Fruit fly (Drosophila melanogaster) whole organism, pupa: ENCODE results near the gene Flad2.

ENCODE experiments used
- CG10348 ChIP-seq: fragments of 200-800 bp; sonication (Bioruptor generic); IDR thresholded peaks from 2 replicates; pipeline ENCODE4 v1.3.6; 2022; ENCODE audit warnings: missing biosample characterization, missing genetic modification characterization
- CG12605 ChIP-seq: fragments of 200-800 bp; sonication (Bioruptor generic); IDR thresholded peaks from 2 replicates; pipeline ENCODE4 v1.3.6; 2022; ENCODE audit warnings: missing biosample characterization, missing genetic modification characterization
- CG13204 ChIP-seq: fragments of 200-800 bp; sonication (Bioruptor generic); optimal IDR thresholded peaks from 2 replicates; lab custom pipeline; 2018; ENCODE audit warnings: missing biosample characterization, mild to moderate bottlenecking, missing genetic modification characterization, moderate library complexity
- CG14655 ChIP-seq: fragments of 200-800 bp; sonication (Bioruptor generic); optimal IDR thresholded peaks from 3 replicates; lab custom pipeline; 2017; ENCODE audit warnings: mild to moderate bottlenecking, missing biosample characterization, missing genetic modification reagents, missing genetic modification characterization
- CG15710 ChIP-seq: fragments of 200-800 bp; sonication (Bioruptor generic); optimal IDR thresholded peaks from 2 replicates; lab custom pipeline; 2018; ENCODE audit warnings: missing biosample characterization, mild to moderate bottlenecking, missing genetic modification characterization, moderate library complexity
- CG17806 ChIP-seq: fragments of 200-800 bp; sonication (Bioruptor generic); optimal IDR thresholded peaks from 2 replicates; lab custom pipeline; 2018; ENCODE audit warnings: missing biosample characterization, mild to moderate bottlenecking, missing genetic modification characterization, moderate library complexity
- CG32121 ChIP-seq: fragments of 200-800 bp; sonication (Bioruptor generic); IDR thresholded peaks from 2 replicates; pipeline ENCODE4 v1.3.6; 2022; ENCODE audit warnings: missing biosample characterization, missing genetic modification characterization
- CG34367 ChIP-seq: fragments of 200-800 bp; sonication (Bioruptor generic); optimal IDR thresholded peaks from 2 replicates; lab custom pipeline; 2018; ENCODE audit warnings: missing biosample characterization, mild to moderate bottlenecking, missing genetic modification characterization
- CG4496 ChIP-seq: fragments of 200-800 bp; sonication (Bioruptor generic); IDR thresholded peaks from 3 replicates; pipeline ENCODE4 v1.3.6; 2022; ENCODE audit warnings: missing biosample characterization, missing genetic modification characterization
- CG8159 ChIP-seq: fragments of 200-800 bp; sonication (Bioruptor generic); optimal IDR thresholded peaks from 3 replicates; lab custom pipeline; 2018; ENCODE audit warnings: missing biosample characterization, mild to moderate bottlenecking, missing genetic modification characterization, moderate library complexity
- CG8301 ChIP-seq: fragments of 200-800 bp; sonication (Bioruptor generic); optimal IDR thresholded peaks from 2 replicates; lab custom pipeline; 2018; ENCODE audit warnings: missing biosample characterization, mild to moderate bottlenecking, missing genetic modification characterization
- CG9948 ChIP-seq: fragments of 200-800 bp; sonication (Bioruptor generic); optimal IDR thresholded peaks from 2 replicates; lab custom pipeline; 2018; ENCODE audit warnings: missing biosample characterization, mild to moderate bottlenecking, missing genetic modification characterization, moderate library complexity
- D1 ChIP-seq: fragments of 200-800 bp; sonication (Bioruptor generic); optimal IDR thresholded peaks from 2 replicates; lab custom pipeline; 2018; ENCODE audit warnings: missing biosample characterization, mild to moderate bottlenecking, missing genetic modification characterization, moderate library complexity
- EcR ChIP-seq: fragments of 200-800 bp; sonication (Bioruptor generic); optimal IDR thresholded peaks from 3 replicates; lab custom pipeline; 2019; ENCODE audit warnings: missing biosample characterization, missing genetic modification characterization, mild to moderate bottlenecking, moderate library complexity, missing genetic modification reagents
- Ets98B ChIP-seq: fragments of 200-800 bp; sonication (Bioruptor generic); IDR thresholded peaks from 2 replicates; pipeline ENCODE4 v1.3.6; 2022; ENCODE audit warnings: missing biosample characterization, missing genetic modification characterization
- Pif1A ChIP-seq: fragments of 200-800 bp; sonication (Bioruptor generic); optimal IDR thresholded peaks from 3 replicates; lab custom pipeline; 2016; ENCODE audit warnings: missing biosample characterization, missing genetic modification characterization
- Pif1B ChIP-seq: fragments of 200-800 bp; sonication (Bioruptor generic); optimal IDR thresholded peaks from 3 replicates; lab custom pipeline; 2016; ENCODE audit warnings: missing biosample characterization, missing genetic modification characterization
- Snoo ChIP-seq: fragments of 200-800 bp; sonication (Bioruptor generic); optimal IDR thresholded peaks from 3 replicates; lab custom pipeline; 2017; ENCODE audit warnings: missing biosample characterization, mild to moderate bottlenecking, missing genetic modification characterization, inconsistent platforms
- fd96Ca ChIP-seq: fragments of 200-800 bp; sonication (Bioruptor generic); IDR thresholded peaks from 3 replicates; pipeline ENCODE4 v1.3.6; 2022; ENCODE audit warnings: missing biosample characterization, missing genetic modification characterization
- gl ChIP-seq: fragments of 200-800 bp; sonication (Bioruptor generic); optimal IDR thresholded peaks from 2 replicates; lab custom pipeline; 2018; ENCODE audit warnings: missing biosample characterization, mild to moderate bottlenecking, missing genetic modification characterization
- rn ChIP-seq: fragments of 200-800 bp; sonication (Bioruptor generic); IDR thresholded peaks from 2 replicates; pipeline ENCODE4 v1.3.6; 2022; ENCODE audit warnings: missing biosample characterization, missing genetic modification characterization

Gene Flad2

DNA sequence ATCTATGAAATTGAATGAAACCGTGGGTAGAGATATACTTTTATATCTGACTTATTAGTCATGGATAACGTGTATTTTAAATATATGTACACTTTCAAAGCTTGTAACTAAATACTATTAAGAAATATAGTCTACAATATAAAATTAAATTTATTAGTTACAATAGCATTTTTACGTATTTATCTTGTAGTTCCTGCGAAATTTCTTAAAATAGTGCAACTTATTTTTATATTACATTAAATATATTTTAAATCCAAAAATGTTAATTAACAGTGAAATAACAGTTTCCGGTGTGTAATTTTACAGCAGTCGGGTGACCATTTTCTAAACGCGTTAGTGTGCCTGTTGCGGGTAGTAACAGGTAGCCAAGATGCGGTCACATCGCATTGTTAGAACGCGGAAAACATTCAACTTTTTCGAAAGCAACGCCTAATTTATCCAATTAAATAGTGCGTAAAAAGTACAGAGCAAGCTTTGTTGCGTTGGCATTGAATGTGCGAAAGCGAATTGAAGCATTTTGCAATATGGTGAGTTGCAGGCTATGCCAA, 13.6 kb upstream of the Flad2 start, which contains the start of the genes CG10859 and CG7110:
CG10859 (minus strand) TSS at position 51 of the 548 bp plus-strand sequence.
CG7110 (plus strand) TSS at position 378 of the 548 bp plus-strand sequence.
- TF ChIP-seq CG34367 (peak; percentile 10), D1 (no peak), Snoo (tag; lab: Kevin White, UChicago) (peak; percentile 49), CG14655 (GFP tag; lab: Kevin White, UChicago) (no peak), CG15710 (no peak), CG12605 (GFP tag; lab: Robert Waterston, UW) (no peak), Pif1B (GFP tag; lab: Kevin White, UChicago) (no peak), Pif1A (GFP tag; lab: Kevin White, UChicago) (no peak), fd96Ca (GFP tag; lab: Robert Waterston, UW) (no peak), rn (GFP tag; lab: Robert Waterston, UW) (no peak), CG13204 (GFP tag; lab: Kevin White, UChicago) (no peak), CG9948 (tag; lab: Kevin White, UChicago) (no peak), CG8159 (tag; lab: Kevin White, UChicago) (no peak), Ets98B (GFP tag; lab: Robert Waterston, UW) (no peak), CG17806 (tag; lab: Kevin White, UChicago) (no peak), CG10348 (GFP tag; lab: Robert Waterston, UW) (no peak), CG4496 (GFP tag; lab: Robert Waterston, UW) (no peak)

DNA sequence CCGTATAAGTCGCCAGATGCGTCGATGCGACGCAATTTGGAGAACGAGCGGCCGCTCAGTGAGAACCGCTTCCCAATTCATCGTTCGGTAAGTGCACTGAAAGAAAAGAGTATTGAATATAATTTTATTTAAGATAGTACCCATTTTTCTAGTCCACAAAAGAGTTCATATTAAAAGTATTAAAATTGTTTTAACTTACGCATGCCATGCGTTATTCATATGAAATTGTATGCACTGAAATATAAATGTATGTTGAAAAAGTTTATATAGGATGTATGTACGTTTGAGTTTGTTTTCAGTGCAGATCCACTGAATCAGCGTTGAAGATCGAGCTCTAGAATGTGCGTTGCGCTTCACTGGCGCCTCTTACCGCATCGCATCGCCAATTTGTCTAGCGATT, 12.8 kb upstream of the Flad2 start:
- TF ChIP-seq rn (GFP tag; lab: Robert Waterston, UW) (no peak), CG10348 (GFP tag; lab: Robert Waterston, UW) (no peak), Snoo (tag; lab: Kevin White, UChicago) (no peak), CG14655 (GFP tag; lab: Kevin White, UChicago) (peak; percentile 41), CG17806 (tag; lab: Kevin White, UChicago) (no peak), EcR (GFP tag; lab: Kevin White, UChicago) (no peak), gl (tag; lab: Kevin White, UChicago) (no peak), CG13204 (GFP tag; lab: Kevin White, UChicago) (no peak), CG34367 (no peak), Pif1A (GFP tag; lab: Kevin White, UChicago) (peak; percentile 27), CG4496 (GFP tag; lab: Robert Waterston, UW) (0 out of 3 replicates have a peak, but pooled peaks have one; percentile 29), fd96Ca (GFP tag; lab: Robert Waterston, UW) (no peak), CG32121 (GFP tag; lab: Robert Waterston, UW) (0 out of 2 replicates have a peak, but pooled peaks have one; percentile 26), D1 (no peak), CG15710 (no peak), CG8159 (tag; lab: Kevin White, UChicago) (no peak), CG8301 (peak; percentile 35), Ets98B (GFP tag; lab: Robert Waterston, UW) (no peak), CG12605 (GFP tag; lab: Robert Waterston, UW) (no peak), CG9948 (tag; lab: Kevin White, UChicago) (peak; percentile 2), Pif1B (GFP tag; lab: Kevin White, UChicago) (no peak)

DNA sequence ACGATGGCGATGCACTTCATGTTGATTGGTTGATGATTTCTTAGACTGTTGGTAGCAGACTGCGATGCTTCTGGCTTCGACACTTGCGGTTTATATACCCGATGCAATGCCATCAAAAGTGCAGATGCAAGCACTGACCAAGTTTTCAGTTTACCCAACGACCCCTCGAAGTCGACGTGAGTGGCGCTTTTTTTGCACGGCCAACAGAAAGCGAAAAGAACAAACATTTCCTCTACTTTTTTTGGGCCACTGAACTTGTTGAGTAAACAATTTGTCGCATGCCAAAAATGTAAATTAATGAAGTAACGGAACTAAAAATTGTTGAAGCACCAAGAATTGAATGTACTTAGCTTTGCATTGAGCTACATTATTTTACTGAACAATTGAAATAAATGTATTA, 753 bp upstream of the Flad2 start, which contains the start of gene Vm34Ca:
Vm34Ca (minus strand) TSS at position 66 of the 400 bp plus-strand sequence.
- no peak for TF ChIP-seq gl (tag; lab: Kevin White, UChicago)
- no peak for TF ChIP-seq rn (GFP tag; lab: Robert Waterston, UW)
- TF ChIP-seq CG8301, result no peak
- TF ChIP-seq EcR (GFP tag; lab: Kevin White, UChicago), result no peak

DNA sequence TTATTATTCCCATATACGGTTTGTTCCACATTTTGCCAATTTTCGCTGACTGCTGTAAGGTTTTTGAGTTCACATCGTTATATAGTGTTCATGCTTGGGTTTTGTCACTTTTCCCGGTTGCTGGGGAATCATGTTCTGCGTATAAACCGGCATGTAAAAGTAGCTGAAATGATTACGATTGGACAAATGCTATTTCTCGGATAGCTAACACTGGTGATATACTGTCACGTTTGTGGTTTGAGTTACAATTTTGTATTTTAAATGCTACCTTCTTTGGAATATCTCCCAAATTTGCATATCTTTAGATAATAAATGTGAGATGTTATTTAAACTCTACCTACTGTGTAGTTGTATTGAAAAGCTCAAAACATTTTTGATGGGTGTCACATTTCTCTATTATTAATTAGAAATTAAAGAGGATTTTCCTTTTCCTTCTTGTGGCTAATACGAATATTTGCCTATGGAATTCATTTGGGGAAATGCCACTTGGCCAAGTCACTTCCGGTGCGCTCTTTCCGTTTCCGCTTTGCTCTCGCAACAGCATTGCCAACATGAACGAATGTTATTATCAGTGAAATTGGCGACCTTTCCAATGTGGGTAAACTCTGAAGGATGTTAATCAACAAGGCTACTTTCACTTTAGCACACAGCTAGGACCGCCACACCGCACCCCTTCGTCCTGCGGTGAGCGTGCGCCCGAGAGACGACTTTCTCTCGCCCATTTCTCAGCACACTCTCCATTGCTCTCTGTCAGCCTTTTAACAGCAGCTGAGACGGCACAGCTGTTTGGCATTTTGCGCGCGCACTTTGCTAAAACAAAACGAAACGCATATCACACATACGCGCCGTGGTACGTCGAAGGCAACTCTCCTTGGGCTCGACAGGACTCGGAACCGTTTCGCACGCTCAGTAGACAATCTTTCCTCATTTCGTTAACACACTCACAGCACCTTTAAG, 2.5 kb downstream of the Flad2 start, which contains the start of the genes CG16956, CG42784 and CG43850:
CG16956 (minus strand) TSS at position 51 of the 957 bp plus-strand sequence.
CG42784 (plus strand) TSS at position 907 of the 957 bp plus-strand sequence.
CG43850 (plus strand) TSS at position 907 of the 957 bp plus-strand sequence.
- no peak for TF ChIP-seq CG13204 (GFP tag; lab: Kevin White, UChicago)
- no peak for TF ChIP-seq CG8159 (tag; lab: Kevin White, UChicago)
- no peak for TF ChIP-seq EcR (GFP tag; lab: Kevin White, UChicago)
- peak; percentile 10 for TF ChIP-seq CG14655 (GFP tag; lab: Kevin White, UChicago)
- TF ChIP-seq D1, result no peak
- no peak for TF ChIP-seq CG15710
- no peak for TF ChIP-seq CG34367
- no peak for TF ChIP-seq rn (GFP tag; lab: Robert Waterston, UW)
- TF ChIP-seq CG10348 (GFP tag; lab: Robert Waterston, UW), result no peak
- TF ChIP-seq CG8301, result no peak
- TF ChIP-seq CG32121 (GFP tag; lab: Robert Waterston, UW), result no peak
- no peak for TF ChIP-seq Snoo (tag; lab: Kevin White, UChicago)
- TF ChIP-seq CG4496 (GFP tag; lab: Robert Waterston, UW), result 0 out of 3 replicates have a peak, but pooled peaks have one; percentile 13
- no peak for TF ChIP-seq gl (tag; lab: Kevin White, UChicago)
- TF ChIP-seq Pif1B (GFP tag; lab: Kevin White, UChicago), result no peak
- no peak for TF ChIP-seq fd96Ca (GFP tag; lab: Robert Waterston, UW)
- no peak for TF ChIP-seq CG17806 (tag; lab: Kevin White, UChicago)
- TF ChIP-seq Pif1A (GFP tag; lab: Kevin White, UChicago), result peak; percentile 28
- TF ChIP-seq CG12605 (GFP tag; lab: Robert Waterston, UW), result 0 out of 2 replicates have a peak, but pooled peaks have one; percentile 12
- no peak for TF ChIP-seq CG9948 (tag; lab: Kevin White, UChicago)
- TF ChIP-seq Ets98B (GFP tag; lab: Robert Waterston, UW), result no peak
